Fruit fly (Drosophila melanogaster) whole organism, embryonic: ENCODE measurements around the gene Cypl.
A peak's percentile ranks its signal among the peaks of the same experiment; 100 is the strongest.

ENCODE experiments used
- Ada2b ChIP-seq: fragments of 200-800 bp; sonication (Bioruptor generic); IDR thresholded peaks from 2 replicates; pipeline ENCODE4 v1.3.6; 2022; ENCODE audit warnings: missing biosample characterization, missing genetic modification characterization
- CG10431 ChIP-seq: fragments of 200-800 bp; sonication (Bioruptor generic); optimal IDR thresholded peaks from 3 replicates; lab custom pipeline; 2018; ENCODE audit warnings: missing biosample characterization, mild to moderate bottlenecking, missing genetic modification characterization
- CG11695 ChIP-seq: fragments of 200-800 bp; sonication (Bioruptor generic); IDR thresholded peaks from 3 replicates; pipeline ENCODE4 v1.3.6; 2022; ENCODE audit warnings: missing biosample characterization, missing genetic modification characterization
- CG12071 ChIP-seq: fragments of 200-800 bp; sonication (Bioruptor generic); optimal IDR thresholded peaks from 3 replicates; lab custom pipeline; 2018; ENCODE audit warnings: missing biosample characterization, mild to moderate bottlenecking, missing genetic modification characterization
- CG12219 ChIP-seq: fragments of 200-800 bp; sonication (Bioruptor generic); optimal IDR thresholded peaks from 3 replicates; lab custom pipeline; 2018; ENCODE audit warnings: missing biosample characterization, mild to moderate bottlenecking, missing genetic modification characterization
- CG12744 ChIP-seq: fragments of 200-800 bp; sonication (Bioruptor generic); optimal IDR thresholded peaks from 2 replicates; lab custom pipeline; 2016; ENCODE audit warnings: missing biosample characterization, missing genetic modification characterization
- CG13424 ChIP-seq: fragments of 200-800 bp; sonication (Bioruptor generic); optimal IDR thresholded peaks from 2 replicates; lab custom pipeline; 2019; ENCODE audit warnings: missing biosample characterization, mild to moderate bottlenecking, missing genetic modification characterization, moderate library complexity
- CG13894 ChIP-seq: fragments of 200-800 bp; sonication (Bioruptor generic); optimal IDR thresholded peaks from 3 replicates; lab custom pipeline; 2018; ENCODE audit warnings: missing biosample characterization, mild to moderate bottlenecking, missing genetic modification characterization, moderate library complexity
- CG14050 ChIP-seq: fragments of 200-800 bp; sonication (Bioruptor generic); IDR thresholded peaks from 3 replicates; pipeline ENCODE4 v1.3.6; 2022; ENCODE audit warnings: missing biosample characterization, missing genetic modification characterization
- CG1602 ChIP-seq: fragments of 200-800 bp; sonication (Bioruptor generic); optimal IDR thresholded peaks from 3 replicates; lab custom pipeline; 2016; ENCODE audit warnings: missing biosample characterization, missing genetic modification characterization
- CG18262 ChIP-seq: fragments of 200-800 bp; optimal IDR thresholded peaks from 3 replicates; lab custom pipeline; 2019; ENCODE audit warnings: missing biosample characterization, mild to moderate bottlenecking, missing genetic modification characterization, moderate library complexity
- CG2202 ChIP-seq: fragments of 200-800 bp; sonication (Bioruptor generic); optimal IDR thresholded peaks from 2 replicates; lab custom pipeline; 2018; ENCODE audit warnings: missing biosample characterization, mild to moderate bottlenecking, missing genetic modification characterization
- CG30020 ChIP-seq: fragments of 200-800 bp; optimal IDR thresholded peaks from 2 replicates; lab custom pipeline; 2019; ENCODE audit warnings: missing biosample characterization, mild to moderate bottlenecking, missing genetic modification characterization, moderate library complexity
- CG42726 ChIP-seq: fragments of 200-800 bp; sonication (Bioruptor generic); IDR thresholded peaks from 2 replicates; pipeline ENCODE4 v1.3.6; 2022; ENCODE audit warnings: missing biosample characterization, missing genetic modification characterization; ENCODE audit not compliant: partially characterized antibody
- CG4730 ChIP-seq: fragments of 200-800 bp; sonication (Bioruptor generic); IDR thresholded peaks from 2 replicates; pipeline ENCODE4 v1.3.6; 2022; ENCODE audit warnings: missing biosample characterization, missing genetic modification characterization
- CG5245 ChIP-seq: fragments of 200-800 bp; sonication (Bioruptor generic); optimal IDR thresholded peaks from 3 replicates; lab custom pipeline; 2016; ENCODE audit warnings: missing biosample characterization, missing genetic modification characterization
- CG6254 ChIP-seq: fragments of 200-800 bp; sonication (Bioruptor generic); optimal IDR thresholded peaks from 3 replicates; lab custom pipeline; 2017; ENCODE audit warnings: mild to moderate bottlenecking, missing biosample characterization, missing genetic modification reagents, missing genetic modification characterization
- CG6813 ChIP-seq: fragments of 200-800 bp; sonication (Bioruptor generic); optimal IDR thresholded peaks from 2 replicates; lab custom pipeline; 2017; ENCODE audit warnings: missing biosample characterization, missing genetic modification characterization, mild to moderate bottlenecking, moderate library complexity, missing genetic modification reagents
- CG8281 ChIP-seq: fragments of 200-800 bp; sonication (Bioruptor generic); optimal IDR thresholded peaks from 2 replicates; lab custom pipeline; 2018; ENCODE audit warnings: missing biosample characterization, mild to moderate bottlenecking, missing genetic modification characterization, moderate library complexity
- CG8765 ChIP-seq: fragments of 200-800 bp; sonication (Bioruptor generic); IDR thresholded peaks from 2 replicates; pipeline ENCODE4 v1.3.6; 2022; ENCODE audit warnings: missing biosample characterization, missing genetic modification characterization
- CG8944 ChIP-seq: fragments of 200-800 bp; sonication (Bioruptor generic); optimal IDR thresholded peaks from 3 replicates; lab custom pipeline; 2016; ENCODE audit warnings: missing biosample characterization, missing genetic modification characterization
- CTCF ChIP-seq: fragments of 200-800 bp; sonication (Bioruptor generic); optimal IDR thresholded peaks from 2 replicates; lab custom pipeline; 2017; ENCODE audit warnings: missing biosample characterization, mild to moderate bottlenecking, missing genetic modification characterization, moderate library complexity
- Dll ChIP-seq: fragments of 200-800 bp; sonication (Bioruptor generic); IDR thresholded peaks from 4 replicates; pipeline ENCODE4 v1.3.6; 2022; ENCODE audit warnings: missing biosample characterization, missing genetic modification characterization; ENCODE audit not compliant: partially characterized antibody
- Dp ChIP-seq: fragments of 200-800 bp; sonication (Bioruptor generic); optimal IDR thresholded peaks from 2 replicates; lab custom pipeline; 2018; ENCODE audit warnings: missing biosample characterization, mild to moderate bottlenecking, missing genetic modification characterization, moderate library complexity
- E2f1 ChIP-seq: fragments of 200-800 bp; sonication (Bioruptor generic); IDR thresholded peaks from 2 replicates; pipeline ENCODE4 v1.3.6; 2022; ENCODE audit warnings: missing biosample characterization, missing genetic modification characterization
- H2.0 ChIP-seq: fragments of 200-800 bp; sonication (Bioruptor generic); IDR thresholded peaks from 2 replicates; pipeline ENCODE4 v1.3.6; 2022; ENCODE audit warnings: missing biosample characterization, missing genetic modification characterization
- Hmx ChIP-seq: fragments of 200-800 bp; sonication (Bioruptor generic); optimal IDR thresholded peaks from 2 replicates; lab custom pipeline; 2016; ENCODE audit warnings: missing biosample characterization, missing genetic modification characterization
- Hr3 ChIP-seq: fragments of 200-800 bp; sonication (Bioruptor generic); optimal IDR thresholded peaks from 3 replicates; lab custom pipeline; 2016; ENCODE audit warnings: missing biosample characterization, missing genetic modification characterization
- Nf-YC ChIP-seq: fragments of 200-800 bp; optimal IDR thresholded peaks from 3 replicates; lab custom pipeline; 2019; ENCODE audit warnings: missing biosample characterization, mild to moderate bottlenecking, missing genetic modification characterization, moderate library complexity
- Pdp1 ChIP-seq, 2 experiments: fragments of 200-800 bp; sonication (Bioruptor generic); optimal IDR thresholded peaks; 3 replicates each; lab custom pipeline; 2016; ENCODE audit warnings: missing biosample characterization in 2 of 2, missing genetic modification characterization in 2 of 2, mild to moderate bottlenecking in 1 of 2, moderate library complexity in 1 of 2
- Sry-δ ChIP-seq: fragments of 200-800 bp; sonication (Bioruptor generic); optimal IDR thresholded peaks from 2 replicates; lab custom pipeline; 2016; ENCODE audit warnings: missing biosample characterization, missing genetic modification characterization
- Vsx1 ChIP-seq: fragments of 200-800 bp; sonication (Bioruptor generic); optimal IDR thresholded peaks from 2 replicates; lab custom pipeline; 2017; ENCODE audit warnings: missing biosample characterization, mild to moderate bottlenecking, missing genetic modification characterization, missing genetic modification reagents
- ase ChIP-seq: fragments of 200-800 bp; sonication (Bioruptor generic); IDR thresholded peaks from 3 replicates; pipeline ENCODE4 v1.3.6; 2022; ENCODE audit warnings: missing biosample characterization, missing genetic modification characterization
- bigmax ChIP-seq: fragments of 200-800 bp; sonication (Bioruptor generic); optimal IDR thresholded peaks from 2 replicates; lab custom pipeline; 2018; ENCODE audit warnings: missing biosample characterization, mild to moderate bottlenecking, missing genetic modification characterization
- corto ChIP-seq: fragments of 200-800 bp; sonication (Bioruptor generic); optimal IDR thresholded peaks from 2 replicates; lab custom pipeline; 2016; ENCODE audit warnings: missing biosample characterization, mild to moderate bottlenecking, missing genetic modification characterization, moderate library complexity
- crp ChIP-seq, 2 experiments: fragments of 200-800 bp; sonication (Bioruptor generic); optimal IDR thresholded peaks; 2 replicates in 1 of 2; 3 replicates in 1 of 2; lab custom pipeline; 2017; ENCODE audit warnings: missing biosample characterization in 2 of 2, missing genetic modification characterization in 2 of 2, mild to moderate bottlenecking in 1 of 2, moderate library complexity in 1 of 2
- eyg ChIP-seq: fragments of 200-800 bp; sonication (Bioruptor generic); optimal IDR thresholded peaks from 3 replicates; lab custom pipeline; 2016; ENCODE audit warnings: missing biosample characterization, missing genetic modification characterization
- fd64A ChIP-seq: fragments of 200-800 bp; sonication (Bioruptor generic); optimal IDR thresholded peaks from 3 replicates; lab custom pipeline; 2018; ENCODE audit warnings: missing biosample characterization, mild to moderate bottlenecking, missing genetic modification characterization
- fd96Cb ChIP-seq: fragments of 200-800 bp; sonication (Bioruptor generic); optimal IDR thresholded peaks from 2 replicates; lab custom pipeline; 2018; ENCODE audit warnings: missing biosample characterization, mild to moderate bottlenecking, missing genetic modification characterization, moderate library complexity
- fu2 ChIP-seq: fragments of 200-800 bp; sonication (Bioruptor generic); optimal IDR thresholded peaks from 2 replicates; lab custom pipeline; 2016; ENCODE audit warnings: missing biosample characterization, missing genetic modification characterization
- gfzf ChIP-seq: fragments of 200-800 bp; sonication (Bioruptor generic); optimal IDR thresholded peaks from 2 replicates; lab custom pipeline; 2016; ENCODE audit warnings: missing biosample characterization, mild to moderate bottlenecking, missing genetic modification characterization, moderate library complexity
- hth ChIP-seq: fragments of >200 bp; optimal IDR thresholded peaks from 2 replicates; lab custom pipeline; 2017; ENCODE audit warnings: inconsistent platforms
- jing ChIP-seq: fragments of 200-800 bp; sonication (Bioruptor generic); optimal IDR thresholded peaks from 2 replicates; lab custom pipeline; 2018; ENCODE audit warnings: missing biosample characterization, mild to moderate bottlenecking, missing genetic modification characterization
- kah ChIP-seq: fragments of 200-800 bp; sonication (Bioruptor generic); optimal IDR thresholded peaks from 2 replicates; lab custom pipeline; 2018; ENCODE audit warnings: missing biosample characterization, mild to moderate bottlenecking, missing genetic modification characterization
- klu ChIP-seq: fragments of 200-800 bp; sonication (Bioruptor generic); IDR thresholded peaks from 2 replicates; pipeline ENCODE4 v1.3.6; 2022; ENCODE audit warnings: missing biosample characterization, missing genetic modification characterization
- lilli ChIP-seq: fragments of 200-800 bp; sonication (Bioruptor generic); optimal IDR thresholded peaks from 3 replicates; lab custom pipeline; 2016; ENCODE audit warnings: missing biosample characterization, missing genetic modification characterization
- mirr ChIP-seq: fragments of 200-800 bp; sonication (Bioruptor generic); optimal IDR thresholded peaks from 3 replicates; lab custom pipeline; 2018; ENCODE audit warnings: missing biosample characterization, mild to moderate bottlenecking, missing genetic modification characterization
- pita ChIP-seq: fragments of 200-800 bp; sonication (Bioruptor generic); optimal IDR thresholded peaks from 2 replicates; lab custom pipeline; 2017; ENCODE audit warnings: missing biosample characterization, mild to moderate bottlenecking, missing genetic modification characterization
- pros ChIP-seq: fragments of 200-800 bp; sonication (Bioruptor generic); optimal IDR thresholded peaks from 3 replicates; lab custom pipeline; 2019; ENCODE audit warnings: missing biosample characterization, mild to moderate bottlenecking, missing genetic modification characterization, moderate library complexity
- row ChIP-seq: fragments of 200-800 bp; sonication (Bioruptor generic); IDR thresholded peaks from 3 replicates; pipeline ENCODE4 v1.3.6; 2022; ENCODE audit warnings: missing biosample characterization, missing genetic modification characterization
- tio ChIP-seq: fragments of 200-800 bp; sonication (Bioruptor generic); optimal IDR thresholded peaks from 2 replicates; lab custom pipeline; 2017; ENCODE audit warnings: missing biosample characterization, missing genetic modification characterization, inconsistent platforms
- zen ChIP-seq: fragments of 200-800 bp; sonication (Bioruptor generic); optimal IDR thresholded peaks from 3 replicates; lab custom pipeline; 2018; ENCODE audit warnings: missing biosample characterization, mild to moderate bottlenecking, missing genetic modification characterization, moderate library complexity

The Cypl gene

dm6 chr3L:544203-544602 lies 1.5 kb upstream of the Cypl start (continued):
- TF ChIP-seq Sry-δ (GFP tag; lab: Kevin White, UChicago), result no peak
- peak; percentile 33; the same call in 1 of the 4 replicates for TF ChIP-seq Dll (GFP tag; lab: Robert Waterston, UW)
- TF ChIP-seq CG12219 (GFP tag; lab: Kevin White, UChicago), result no peak
- no peak for TF ChIP-seq mirr (GFP tag; lab: Kevin White, UChicago)
- no peak for TF ChIP-seq CG8765
- no peak for TF ChIP-seq CG14050 (GFP tag; lab: Robert Waterston, UW)
- TF ChIP-seq CG2202 (tag; lab: Kevin White, UChicago), result no peak
- TF ChIP-seq jing (GFP tag; lab: Kevin White, UChicago), result no peak
- no peak for TF ChIP-seq CG42726 (GFP tag; lab: Robert Waterston, UW)
- no peak for TF ChIP-seq pita (GFP tag; lab: Kevin White, UChicago)
- TF ChIP-seq CG6813 (GFP tag; lab: Kevin White, UChicago), result no peak
- no peak for TF ChIP-seq klu (GFP tag; lab: Robert Waterston, UW)
- no peak for TF ChIP-seq Vsx1 (GFP tag; lab: Kevin White, UChicago)
- no peak for TF ChIP-seq crp (GFP tag; optimal IDR thresholded peaks at IDR 0.05; lab: Kevin White, UChicago)
- TF ChIP-seq Ada2b (GFP tag; lab: Robert Waterston, UW), result no peak
- TF ChIP-seq E2f1 (GFP tag; lab: Robert Waterston, UW), result no peak
- TF ChIP-seq CG5245, result no peak
- TF ChIP-seq CG6254 (GFP tag; lab: Kevin White, UChicago), result no peak
- no peak for TF ChIP-seq Hr3 (GFP tag; lab: Kevin White, UChicago)
- TF ChIP-seq corto (GFP tag; lab: Kevin White, UChicago), result no peak
- no peak for TF ChIP-seq gfzf
- no peak for TF ChIP-seq row (GFP tag; lab: Robert Waterston, UW)
- TF ChIP-seq CG12744 (GFP tag; lab: Kevin White, UChicago), result no peak
- no peak for TF ChIP-seq eyg
- TF ChIP-seq kah, result no peak
- TF ChIP-seq CG13894, result no peak
- TF ChIP-seq H2.0 (GFP tag; lab: Robert Waterston, UW), result no peak
- no peak for TF ChIP-seq CG10431 (GFP tag; lab: Kevin White, UChicago)
- TF ChIP-seq fd64A (GFP tag; lab: Kevin White, UChicago), result no peak
- no peak for TF ChIP-seq CG13424
- TF ChIP-seq CG11695 (GFP tag; lab: Robert Waterston, UW), result no peak
- TF ChIP-seq ase (GFP tag; lab: Robert Waterston, UW), result no peak
- no peak for TF ChIP-seq tio
- no peak for TF ChIP-seq CG1602
- TF ChIP-seq CG8281, result no peak
- peak; percentile 30 for TF ChIP-seq zen (tag; lab: Kevin White, UChicago)
- TF ChIP-seq bigmax, result no peak
- no peak for TF ChIP-seq CG8944 (GFP tag; lab: Kevin White, UChicago)
- no peak for TF ChIP-seq fd96Cb (tag; lab: Kevin White, UChicago)
- no peak for TF ChIP-seq CG4730 (GFP tag; lab: Robert Waterston, UW)
- no peak for TF ChIP-seq CG18262 (tag; lab: Kevin White, UChicago)
- TF ChIP-seq pros, result peak; percentile 84
- no peak for TF ChIP-seq Nf-YC (tag; lab: Kevin White, UChicago)
- TF ChIP-seq Hmx (GFP tag; lab: Kevin White, UChicago), result no peak
- no peak for TF ChIP-seq CG30020
- no peak for TF ChIP-seq Dp (GFP tag; lab: Kevin White, UChicago)
- no peak for TF ChIP-seq fu2 (GFP tag; lab: Kevin White, UChicago)
- TF ChIP-seq hth (lab: Kevin White, UChicago), result no peak
- TF ChIP-seq lilli (GFP tag; lab: Kevin White, UChicago), result no peak
- no peak for TF ChIP-seq CTCF (GFP tag; lab: Kevin White, UChicago)
- TF ChIP-seq Pdp1 (GFP tag; optimal IDR thresholded peaks at IDR 0.05; lab: Kevin White, UChicago), result peak in 1 of 2 experiments; percentile 67
- TF ChIP-seq CG12071 (GFP tag; lab: Kevin White, UChicago), result no peak
